Worm (Caenorhabditis elegans) whole organism, late embryonic: ENCODE measurements around the gene spp-9.

Experiments
- C08G9.2 ChIP-seq: sonication (generic microtip); optimal IDR thresholded peaks from 2 replicates; lab custom pipeline; 2016; ENCODE audit warnings: mild to moderate bottlenecking, missing genetic modification characterization, moderate library complexity, missing compliant biosample characterization
- C38D4.7 ChIP-seq: fragments of 200-800 bp; sonication (Bioruptor generic); optimal IDR thresholded peaks from 2 replicates; lab custom pipeline; 2018; ENCODE audit warnings: mild to moderate bottlenecking, missing genetic modification characterization, moderate library complexity, missing compliant biosample characterization
- K02D7.2 ChIP-seq: sonication (generic microtip); optimal IDR thresholded peaks from 2 replicates; lab custom pipeline; 2017; ENCODE audit warnings: mild to moderate bottlenecking, missing genetic modification characterization, missing compliant biosample characterization
- K09A11.1 ChIP-seq: sonication (generic microtip); optimal IDR thresholded peaks from 2 replicates; lab custom pipeline; 2017; ENCODE audit warnings: antibody characterized with exemption, mild to moderate bottlenecking, missing genetic modification characterization, missing compliant biosample characterization; ENCODE audit not compliant: insufficient read depth
- Y22D7AL.16 ChIP-seq: sonication (generic microtip); optimal IDR thresholded peaks from 2 replicates; lab custom pipeline; 2016; ENCODE audit warnings: missing genetic modification characterization, missing compliant biosample characterization
- ama-1 ChIP-seq: fragments of 150-350 bp; optimal IDR thresholded peaks from 2 replicates; lab custom pipeline; 2014
- ceh-19 ChIP-seq: fragments of 200-800 bp; sonication (Bioruptor generic); optimal IDR thresholded peaks from 2 replicates; lab custom pipeline; 2018; ENCODE audit warnings: mild to moderate bottlenecking, missing genetic modification characterization, missing compliant biosample characterization
- ceh-30 ChIP-seq: fragments of 150-350 bp; optimal IDR thresholded peaks from 2 replicates; lab custom pipeline; 2014; ENCODE audit warnings: missing biosample characterization, missing genetic modification characterization
- ceh-34 ChIP-seq: sonication (generic microtip); optimal IDR thresholded peaks from 2 replicates; lab custom pipeline; 2016; ENCODE audit warnings: mild to moderate bottlenecking, missing genetic modification characterization, missing compliant biosample characterization
- ceh-6 ChIP-seq: fragments of 200-800 bp; sonication (Bioruptor generic); optimal IDR thresholded peaks from 2 replicates; lab custom pipeline; 2018; ENCODE audit warnings: mild to moderate bottlenecking, missing genetic modification characterization, missing compliant biosample characterization
- ceh-9 ChIP-seq: sonication (generic microtip); optimal IDR thresholded peaks from 2 replicates; lab custom pipeline; 2016; ENCODE audit warnings: mild to moderate bottlenecking, missing genetic modification characterization, inconsistent platforms, missing compliant biosample characterization
- dmd-4 ChIP-seq: sonication (generic microtip); optimal IDR thresholded peaks from 2 replicates; lab custom pipeline; 2016; ENCODE audit warnings: borderline replicate concordance, missing genetic modification characterization, missing compliant biosample characterization
- dve-1 ChIP-seq: sonication (generic microtip); optimal IDR thresholded peaks from 2 replicates; lab custom pipeline; 2017; ENCODE audit warnings: antibody characterized with exemption, mild to moderate bottlenecking, missing genetic modification characterization, missing compliant biosample characterization
- elt-4 ChIP-seq: sonication (generic microtip); optimal IDR thresholded peaks from 2 replicates; lab custom pipeline; 2016; ENCODE audit warnings: missing genetic modification characterization, missing compliant biosample characterization
- ets-4 ChIP-seq: sonication (generic microtip); optimal IDR thresholded peaks from 2 replicates; lab custom pipeline; 2016; ENCODE audit warnings: missing genetic modification characterization, missing compliant biosample characterization
- eyg-1 ChIP-seq: sonication (generic microtip); optimal IDR thresholded peaks from 2 replicates; lab custom pipeline; 2016; ENCODE audit warnings: missing genotype, missing genetic modification characterization, missing compliant biosample characterization
- fkh-10 ChIP-seq: fragments of 150-350 bp; optimal IDR thresholded peaks from 2 replicates; lab custom pipeline; 2014; ENCODE audit warnings: missing biosample characterization, missing genetic modification reagents, missing genetic modification characterization
- hlh-6 ChIP-seq: sonication (generic microtip); optimal IDR thresholded peaks from 2 replicates; lab custom pipeline; 2016; ENCODE audit warnings: missing genotype, missing genetic modification characterization, missing compliant biosample characterization
- mec-3 ChIP-seq: sonication (generic microtip); optimal IDR thresholded peaks from 2 replicates; lab custom pipeline; 2016; ENCODE audit warnings: borderline replicate concordance, missing genetic modification characterization, missing compliant biosample characterization
- nhr-11 ChIP-seq: fragments of 150-350 bp; optimal IDR thresholded peaks from 2 replicates; lab custom pipeline; 2014; ENCODE audit warnings: missing biosample characterization, missing genetic modification characterization
- nhr-232 ChIP-seq: sonication (generic microtip); optimal IDR thresholded peaks from 2 replicates; lab custom pipeline; 2016; ENCODE audit warnings: missing genetic modification characterization, missing compliant biosample characterization
- npax-4 ChIP-seq: sonication (generic microtip); optimal IDR thresholded peaks from 2 replicates; lab custom pipeline; 2016; ENCODE audit warnings: missing genetic modification characterization, missing compliant biosample characterization
- odd-2 ChIP-seq: sonication (generic microtip); optimal IDR thresholded peaks from 2 replicates; lab custom pipeline; 2017; ENCODE audit warnings: antibody characterized with exemption, mild to moderate bottlenecking, missing genetic modification characterization, missing compliant biosample characterization
- pax-1 ChIP-seq: fragments of 150-350 bp; optimal IDR thresholded peaks from 2 replicates; lab custom pipeline; 2014; ENCODE audit warnings: missing biosample characterization, missing genetic modification characterization
- pqm-1 ChIP-seq: sonication (generic microtip); optimal IDR thresholded peaks from 2 replicates; lab custom pipeline; 2016; ENCODE audit warnings: missing genetic modification characterization, missing compliant biosample characterization
- sdc-2 ChIP-seq: sonication (generic microtip); optimal IDR thresholded peaks from 2 replicates; lab custom pipeline; 2016; ENCODE audit warnings: missing genotype, missing genetic modification characterization, missing compliant biosample characterization
- sox-4 ChIP-seq: sonication (generic microtip); optimal IDR thresholded peaks from 2 replicates; lab custom pipeline; 2017; ENCODE audit warnings: mild to moderate bottlenecking, missing genetic modification characterization, inconsistent platforms, missing compliant biosample characterization
- ttx-3 ChIP-seq: sonication (generic microtip); optimal IDR thresholded peaks from 2 replicates; lab custom pipeline; 2016; ENCODE audit warnings: missing genetic modification reagents, missing genetic modification characterization, missing compliant biosample characterization
- unc-3 ChIP-seq, 2 experiments: fragments of 200-800 bp in 1 of 2; sonication (Bioruptor generic) in 1 of 2; sonication (generic microtip) in 1 of 2; conservative IDR thresholded peaks in 1 of 2; optimal IDR thresholded peaks in 1 of 2; 2 replicates each; pipeline versions ENCODE4 v1.3.6 to Lab custom; 2016 to 2022; ENCODE audit warnings: missing compliant biosample characterization in 2 of 2, missing genetic modification characterization in 2 of 2, missing genetic modification reagents in 1 of 2
- unc-55 ChIP-seq: sonication (generic microtip); optimal IDR thresholded peaks from 2 replicates; lab custom pipeline; 2017; ENCODE audit warnings: missing biosample characterization, missing genetic modification reagents, missing genetic modification characterization
- zip-5 ChIP-seq: sonication (generic microtip); optimal IDR thresholded peaks from 2 replicates; lab custom pipeline; 2016; ENCODE audit warnings: missing genetic modification characterization, missing compliant biosample characterization

spp-9 gene

ce11 chrX:11523704-11524103, 36.1 kb downstream of the spp-9 start:
- TF ChIP-seq unc-3 (GFP tag; conservative IDR thresholded peaks at IDR 0.05; lab: Robert Waterston, UW): no peak
- TF ChIP-seq unc-3 (tag; optimal IDR thresholded peaks at IDR 0.05; lab: Kevin White, UChicago): no peak
- no peak for TF ChIP-seq elt-4 (tag; lab: Kevin White, UChicago)
- no peak for TF ChIP-seq unc-55 (GFP tag; lab: Kevin White, UChicago)
- TF ChIP-seq ceh-9 (tag; lab: Kevin White, UChicago): no peak
- TF ChIP-seq dmd-4: no peak
- no peak for TF ChIP-seq K02D7.2 (tag; lab: Kevin White, UChicago)
- TF ChIP-seq nhr-232: no peak
- TF ChIP-seq sox-4 (tag; lab: Kevin White, UChicago): no peak
- no peak for TF ChIP-seq ceh-19 (GFP tag; lab: Kevin White, UChicago)
- TF ChIP-seq ets-4: no peak

ce11 chrX:11533543-11534003, 46.0 kb downstream of the spp-9 start, which contains the start of gene C35C5.8:
C35C5.8 (plus strand) TSS chrX:11533593.
- TF ChIP-seq npax-4 (no peak), mec-3 (no peak), ttx-3 (tag; lab: Kevin White, UChicago) (no peak), hlh-6 (tag; lab: Kevin White, UChicago) (no peak), K09A11.1 (no peak), ceh-9 (tag; lab: Kevin White, UChicago) (no peak)
- TF ChIP-seq, all 69 proteins: peak for 0

- TF ChIP-seq K02D7.2 (tag; lab: Kevin White, UChicago) (no peak), C38D4.7 (GFP tag; lab: Kevin White, UChicago) (no peak), ceh-30 (tag; lab: Kevin White, UChicago) (no peak), unc-55 (GFP tag; lab: Kevin White, UChicago) (no peak), ceh-9 (tag; lab: Kevin White, UChicago) (no peak), ceh-6 (GFP tag; lab: Kevin White, UChicago) (no peak), eyg-1 (tag; lab: Kevin White, UChicago) (no peak), fkh-10 (no peak), sox-4 (tag; lab: Kevin White, UChicago) (no peak), pax-1 (tag; lab: Kevin White, UChicago) (no peak), pqm-1 (tag; lab: Kevin White, UChicago) (no peak), dmd-4 (no peak), ama-1 (lab: Kevin White, UChicago) (no peak), nhr-232 (no peak), Y22D7AL.16 (tag; lab: Kevin White, UChicago) (no peak)
- TF ChIP-seq, all 69 proteins: peak for 0
Observed at ce11 chrX:11534443-11534842, 46.9 kb downstream of the spp-9 start.

- no peak for TF ChIP-seq dve-1 (tag; lab: Kevin White, UChicago)
- no peak for TF ChIP-seq eyg-1 (tag; lab: Kevin White, UChicago)
- TF ChIP-seq zip-5 (tag; lab: Kevin White, UChicago): no peak
- no peak for TF ChIP-seq ceh-30 (tag; lab: Kevin White, UChicago)
- TF ChIP-seq Y22D7AL.16 (tag; lab: Kevin White, UChicago): no peak
- no peak for TF ChIP-seq pqm-1 (tag; lab: Kevin White, UChicago)
- no peak for TF ChIP-seq dmd-4
- TF ChIP-seq ceh-34 (tag; lab: Kevin White, UChicago): no peak
- TF ChIP-seq odd-2 (tag; lab: Kevin White, UChicago): no peak
- no peak for TF ChIP-seq C38D4.7 (GFP tag; lab: Kevin White, UChicago)
- no peak for TF ChIP-seq ets-4
Observed at ce11 chrX:11536408-11536807, 48.8 kb downstream of the spp-9 start, which contains the start of gene C35C5.9. C35C5.9 (plus strand) TSS chrX:11536568.

DNA sequence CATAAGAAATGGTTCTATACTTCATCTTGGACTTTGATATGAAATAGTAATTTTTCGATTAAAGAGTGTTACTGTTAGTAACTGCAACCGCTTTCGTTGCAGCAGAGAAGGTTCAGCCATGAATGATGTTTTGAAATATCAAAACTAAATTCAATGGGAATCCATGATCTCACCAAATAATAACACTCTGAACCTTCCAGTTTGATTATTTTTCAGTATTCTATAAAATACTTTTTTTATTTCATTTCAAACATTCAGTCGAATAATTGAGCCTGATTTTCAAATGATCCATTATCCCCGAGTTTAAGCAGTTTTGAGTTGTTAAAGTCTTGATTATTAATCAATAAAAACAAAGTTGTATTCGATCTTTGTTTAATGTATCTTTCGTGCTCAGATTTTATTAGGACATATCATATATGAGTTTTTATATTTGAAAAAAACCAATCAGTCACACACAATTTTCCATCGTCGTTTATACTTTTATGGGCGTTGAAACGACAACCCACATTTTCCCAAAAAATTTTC, 49.7 kb downstream of the spp-9 start, which contains the start of gene gcp-2.2:
TSS of gene gcp-2.2 (plus strand) at position 475 of the 525 bp plus-strand sequence.
- no peak for TF ChIP-seq C08G9.2
- no peak for TF ChIP-seq Y22D7AL.16 (tag; lab: Kevin White, UChicago)
- no peak for TF ChIP-seq sdc-2 (tag; lab: Kevin White, UChicago)
- no peak for TF ChIP-seq nhr-232
- no peak for TF ChIP-seq nhr-11 (tag; lab: Kevin White, UChicago)
